Fruit fly (Drosophila melanogaster): Measurements from ENCODE around the gene CG32199.

The CG32199 gene

DNA sequence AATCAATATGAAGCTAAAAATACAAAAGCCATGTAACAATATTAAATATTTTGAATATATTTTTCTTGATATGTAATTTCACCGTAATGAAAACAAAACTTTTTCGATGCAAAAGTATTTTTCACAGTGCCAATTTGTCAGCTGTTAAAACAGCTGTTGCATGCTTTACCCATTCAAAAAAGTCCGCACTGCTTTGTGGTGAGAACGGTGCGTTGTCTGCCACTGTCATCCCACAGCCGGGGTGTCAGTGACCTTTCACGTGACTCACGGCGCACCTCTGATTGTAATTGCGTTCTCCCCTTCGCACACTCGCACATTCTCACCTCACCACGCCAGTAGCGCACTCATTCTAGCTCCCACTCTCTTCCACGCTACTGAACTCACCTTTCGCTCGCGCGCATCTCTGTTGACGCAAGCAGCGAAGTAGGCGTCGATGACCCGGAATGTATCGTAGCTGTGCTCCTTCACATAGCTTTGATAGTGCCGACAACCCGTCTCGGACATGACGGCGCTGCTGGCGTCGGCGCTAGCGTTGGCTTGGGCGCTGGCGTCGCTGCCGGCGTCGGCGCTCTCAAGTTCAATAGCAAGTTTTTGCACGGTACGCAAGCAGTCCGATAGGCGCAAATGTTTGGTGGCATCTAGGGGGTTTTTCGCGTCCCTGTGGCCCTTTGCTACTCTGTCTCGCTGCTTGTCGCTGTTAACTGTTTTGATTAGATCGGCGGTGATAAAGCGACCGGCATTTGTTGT lies 9.5 kb downstream of the CG32199 start (continued):
- peak; percentile 74 for TF ChIP-seq amos (GFP tag; IDR thresholded peaks at IDR 0.05; ENCODE audit: partially characterized antibody)
- TF ChIP-seq CG13287 (GFP tag; IDR thresholded peaks at IDR 0.05; ENCODE audit: partially characterized antibody), result peak; percentile 81
- TF ChIP-seq GATAe (GFP tag; conservative IDR thresholded peaks at IDR 0.05), result 0 out of 2 replicates have a peak, but pooled peaks have one; percentile 32
- TF ChIP-seq HHEX (GFP tag; optimal IDR thresholded peaks at IDR 0.05), result peak; percentile 23
- peak; percentile 60 for TF ChIP-seq vnd (GFP tag; IDR thresholded peaks at IDR 0.05; ENCODE audit: partially characterized antibody)
- TF ChIP-seq ewg (GFP tag; optimal IDR thresholded peaks at IDR 0.05), result peak; percentile 31
- TF ChIP-seq corto (GFP tag; optimal IDR thresholded peaks at IDR 0.05), result no peak
- peak; percentile 27 for TF ChIP-seq Bdp1 (GFP tag; optimal IDR thresholded peaks at IDR 0.05)
- TF ChIP-seq crp (GFP tag; optimal IDR thresholded peaks at IDR 0.05), result peak; percentile 40 to 85
- peak; percentile 46 for TF ChIP-seq CG11504 (tag; optimal IDR thresholded peaks at IDR 0.05)
- peak; percentile 59 for TF ChIP-seq Blimp-1 (GFP tag; optimal IDR thresholded peaks at IDR 0.05)
- TF ChIP-seq pum (GFP tag; optimal IDR thresholded peaks at IDR 0.05), result peak; percentile 14
- TF ChIP-seq Fer3 (tag; optimal IDR thresholded peaks at IDR 0.05), result peak; percentile 32
- peak; percentile 21 for TF ChIP-seq fu2 (GFP tag; optimal IDR thresholded peaks at IDR 0.05)
- peak; percentile 45 for TF ChIP-seq Lhr (GFP tag; optimal IDR thresholded peaks at IDR 0.05)
- no peak for TF ChIP-seq Gug (GFP tag; IDR thresholded peaks at IDR 0.05)
- TF ChIP-seq Eip74EF (GFP tag; optimal IDR thresholded peaks at IDR 0.05), result no peak
- no peak for TF ChIP-seq CG14441 (GFP tag; IDR thresholded peaks at IDR 0.05)
- TF ChIP-seq HmgD (GFP tag; optimal IDR thresholded peaks at IDR 0.05), result no peak
- TF ChIP-seq crc (GFP tag; optimal IDR thresholded peaks at IDR 0.05), result peak; percentile 55
- no peak for TF ChIP-seq CG6272 (GFP tag; IDR thresholded peaks at IDR 0.05)
- no peak for TF ChIP-seq B-H1 (GFP tag; IDR thresholded peaks at IDR 0.05)
- peak; percentile 23 for TF ChIP-seq Hr3 (GFP tag; optimal IDR thresholded peaks at IDR 0.05)
- TF ChIP-seq gfzf (GFP tag; optimal IDR thresholded peaks at IDR 0.05), result no peak
- TF ChIP-seq Scr (GFP tag; IDR thresholded peaks at IDR 0.05; ENCODE audit: partially characterized antibody), result peak; percentile 75
- peak; percentile 27 for TF ChIP-seq Oli (tag; optimal IDR thresholded peaks at IDR 0.05)
- no peak for TF ChIP-seq Nf-YC (tag; optimal IDR thresholded peaks at IDR 0.05)
- TF ChIP-seq Sry-δ (GFP tag; optimal IDR thresholded peaks at IDR 0.05), result peak; percentile 46
- peak; percentile 54; the same call in 1 of the 2 replicates for TF ChIP-seq sob (GFP tag; IDR thresholded peaks at IDR 0.05)
- peak; percentile 53; the same call in 1 of the 3 replicates for TF ChIP-seq dysf (GFP tag; IDR thresholded peaks at IDR 0.05)
- TF ChIP-seq Dbx (GFP tag; IDR thresholded peaks at IDR 0.05), result peak; percentile 72
- peak; percentile 72 for TF ChIP-seq sug (tag; optimal IDR thresholded peaks at IDR 0.05)
- TF ChIP-seq ham (GFP tag; IDR thresholded peaks at IDR 0.05), result no peak
- TF ChIP-seq CG15601 (tag; optimal IDR thresholded peaks at IDR 0.05), result peak; percentile 32
- TF ChIP-seq CG14667 (GFP tag; IDR thresholded peaks at IDR 0.05), result no peak
- peak; percentile 66 for TF ChIP-seq stwl (tag; optimal IDR thresholded peaks at IDR 0.05)
- peak; percentile 79 for TF ChIP-seq bbx (GFP tag; IDR thresholded peaks at IDR 0.05; ENCODE audit: partially characterized antibody)
- peak; percentile 38; the same call in 2 of the 3 replicates for TF ChIP-seq ci (GFP tag; IDR thresholded peaks at IDR 0.05)
- TF ChIP-seq pros (GFP tag; optimal IDR thresholded peaks at IDR 0.05), result peak; percentile 82
- TF ChIP-seq bsh (GFP tag; optimal IDR thresholded peaks at IDR 0.05), result peak in 1 of 2 experiments; percentile 61
- peak; percentile 49 for TF ChIP-seq gro (GFP tag; optimal IDR thresholded peaks at IDR 0.05)
- peak; percentile 39 for TF ChIP-seq CoRest (tag; optimal IDR thresholded peaks at IDR 0.05)
- peak; percentile 14; the same call in 1 of the 3 replicates for TF ChIP-seq CG7357 (GFP tag; IDR thresholded peaks at IDR 0.05)
- TF ChIP-seq CG13775 (GFP tag; optimal IDR thresholded peaks at IDR 0.05), result peak; percentile 6
- TF ChIP-seq p53 (GFP tag; optimal IDR thresholded peaks at IDR 0.05), result peak; percentile 39
- TF ChIP-seq BEAF-32 (GFP tag; optimal IDR thresholded peaks at IDR 0.05), result peak; percentile 76
- TF ChIP-seq CG4730 (GFP tag; IDR thresholded peaks at IDR 0.05), result no peak

Data from whole organism, embryonic.